Fruit fly (Drosophila melanogaster): ENCODE data around the gene CG43203.

- TF ChIP-seq CG8478 (optimal IDR thresholded peaks at IDR 0.05): no peak
- TF ChIP-seq CTCF (optimal IDR thresholded peaks at IDR 0.05): no peak
Observed at dm6 chr3R:19312281-19312827, 41.5 kb upstream of the CG43203 start.

Data from S2 (cell line).